Worm (Caenorhabditis elegans): ENCODE data around the gene cogc-2.
A peak's percentile ranks its signal among the peaks of the same experiment; 100 is the strongest.

cogc-2 gene

DNA sequence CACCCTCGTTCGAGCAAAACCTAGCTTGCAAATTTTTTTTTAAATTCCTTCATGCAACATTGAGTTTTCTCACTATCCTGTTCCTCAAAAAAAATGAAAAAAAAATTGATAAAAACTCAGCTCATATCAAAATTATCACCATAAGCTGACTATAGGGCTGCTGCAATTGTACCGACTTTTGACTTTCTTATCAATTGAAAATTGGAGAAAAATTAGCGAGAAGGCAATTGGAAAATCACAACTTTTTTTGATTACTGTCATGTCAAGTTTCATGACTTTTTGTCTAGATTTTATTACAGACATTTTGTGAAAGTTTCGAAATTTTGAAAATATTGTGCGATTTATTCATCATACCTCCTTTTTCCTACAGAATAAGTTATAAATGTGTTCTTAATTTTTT is 13.5 kb downstream of the cogc-2 start:
- TF ChIP-seq hnd-1 (tag; optimal IDR thresholded peaks at IDR 0.05) (no peak), aly-1 (tag; optimal IDR thresholded peaks at IDR 0.05) (no peak), pes-1 (GFP tag; IDR thresholded peaks at IDR 0.05) (no peak), sea-1 (GFP tag; conservative IDR thresholded peaks at IDR 0.05) (no peak), ets-7 (tag; optimal IDR thresholded peaks at IDR 0.05) (no peak), ceh-36 (tag; optimal IDR thresholded peaks at IDR 0.05) (no peak), tbx-11 (GFP tag; IDR thresholded peaks at IDR 0.05) (no peak), scrt-1 (GFP tag; IDR thresholded peaks at IDR 0.05) (no peak), ama-1 (optimal IDR thresholded peaks at IDR 0.05) (no peak), B0310.2 (tag; optimal IDR thresholded peaks at IDR 0.05) (no peak), hmbx-1 (tag; optimal IDR thresholded peaks at IDR 0.05) (no peak), flt-1 (GFP tag; IDR thresholded peaks at IDR 0.05) (no peak), hmg-4 (GFP tag; optimal IDR thresholded peaks at IDR 0.05) (no peak), ceh-13 (GFP tag; optimal IDR thresholded peaks at IDR 0.05) (no peak), tbx-37 (GFP tag; conservative IDR thresholded peaks at IDR 0.05) (no peak), tra-4 (tag; optimal IDR thresholded peaks at IDR 0.05) (no peak), F13C5.2 (tag; optimal IDR thresholded peaks at IDR 0.05) (no peak)

DNA sequence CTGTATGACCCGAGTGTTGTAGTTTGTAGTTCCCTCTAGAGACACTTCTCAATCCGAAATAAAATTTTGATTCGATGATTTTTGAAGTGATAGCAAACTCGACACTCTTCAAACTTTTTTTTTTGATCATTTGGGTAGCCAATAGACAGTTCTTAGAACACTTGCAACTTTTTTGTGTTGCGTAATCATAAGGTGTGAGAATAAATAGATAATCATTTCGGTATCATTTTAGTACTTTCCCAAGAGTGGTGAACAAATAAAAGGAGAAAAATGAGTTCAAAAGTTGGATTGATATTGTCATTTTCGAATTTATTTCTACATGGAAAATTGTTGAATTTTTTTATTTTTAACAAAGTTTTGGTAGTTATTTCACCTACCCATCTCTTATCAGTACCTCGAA is 14.6 kb downstream of the cogc-2 start:
- no peak for TF ChIP-seq tbx-37 (GFP tag; conservative IDR thresholded peaks at IDR 0.05)
- TF ChIP-seq ceh-13 (GFP tag; optimal IDR thresholded peaks at IDR 0.05) = no peak
- no peak for TF ChIP-seq ama-1 (optimal IDR thresholded peaks at IDR 0.05)
- TF ChIP-seq tbx-11 (GFP tag; IDR thresholded peaks at IDR 0.05) = no peak
- TF ChIP-seq aly-1 (tag; optimal IDR thresholded peaks at IDR 0.05) = no peak

DNA sequence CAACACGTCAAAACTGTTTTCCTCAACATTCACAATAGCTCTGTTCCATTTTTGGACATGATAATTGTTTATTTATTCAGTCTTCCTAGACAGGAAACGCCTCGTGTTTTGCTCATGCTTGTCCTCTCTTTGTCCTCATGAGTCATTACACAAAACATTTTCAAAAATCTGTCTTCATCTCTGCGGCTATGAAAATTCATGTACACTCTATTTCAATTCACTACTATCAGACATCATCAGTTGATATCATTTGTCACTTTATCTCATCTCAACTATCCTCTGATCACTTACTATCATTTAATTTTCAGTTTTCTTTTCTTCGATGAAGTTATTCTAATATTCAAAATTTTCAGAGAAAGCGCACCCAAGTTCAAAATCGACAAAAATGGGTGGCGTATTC is 15.5 kb downstream of the cogc-2 start, which contains the start of gene adah-1:
TSS of gene adah-1 (plus strand) at position 354 of the 400 bp plus-strand sequence.
- TF ChIP-seq ceh-13 (GFP tag; optimal IDR thresholded peaks at IDR 0.05) (no peak), B0310.2 (tag; optimal IDR thresholded peaks at IDR 0.05) (no peak), tbx-11 (GFP tag; IDR thresholded peaks at IDR 0.05) (no peak), scrt-1 (GFP tag; IDR thresholded peaks at IDR 0.05) (no peak), pes-1 (GFP tag; IDR thresholded peaks at IDR 0.05) (no peak), F13C5.2 (tag; optimal IDR thresholded peaks at IDR 0.05) (no peak), ceh-36 (tag; optimal IDR thresholded peaks at IDR 0.05) (no peak), flt-1 (GFP tag; IDR thresholded peaks at IDR 0.05) (no peak), sea-1 (GFP tag; conservative IDR thresholded peaks at IDR 0.05) (no peak), hmbx-1 (tag; optimal IDR thresholded peaks at IDR 0.05) (no peak), aly-1 (tag; optimal IDR thresholded peaks at IDR 0.05) (no peak), ets-7 (tag; optimal IDR thresholded peaks at IDR 0.05) (no peak)

DNA sequence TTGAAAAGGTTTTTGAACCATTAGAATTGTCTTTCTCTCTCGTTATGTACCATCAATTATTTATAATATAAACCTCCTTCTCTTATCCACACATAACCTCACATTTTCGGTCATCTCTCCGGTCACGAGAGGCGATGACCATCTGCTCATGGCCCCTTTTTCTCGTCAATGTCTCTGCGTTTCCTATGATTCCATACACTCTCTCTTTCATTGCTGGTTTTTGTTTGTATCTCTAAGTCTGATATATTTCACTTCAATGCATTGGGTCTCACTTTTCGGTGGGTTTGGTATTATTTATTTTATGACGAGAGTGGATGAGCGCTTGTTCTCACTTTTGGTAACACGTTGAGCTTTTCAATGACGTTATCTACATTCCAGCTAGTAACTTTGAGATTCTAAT is 16.4 kb downstream of the cogc-2 start:
- TF ChIP-seq tra-4 (tag; optimal IDR thresholded peaks at IDR 0.05) = no peak
- TF ChIP-seq F13C5.2 (tag; optimal IDR thresholded peaks at IDR 0.05) = peak; percentile 68
- peak; percentile 55 for TF ChIP-seq hmg-4 (GFP tag; optimal IDR thresholded peaks at IDR 0.05)
- TF ChIP-seq ets-7 (tag; optimal IDR thresholded peaks at IDR 0.05) = no peak

DNA sequence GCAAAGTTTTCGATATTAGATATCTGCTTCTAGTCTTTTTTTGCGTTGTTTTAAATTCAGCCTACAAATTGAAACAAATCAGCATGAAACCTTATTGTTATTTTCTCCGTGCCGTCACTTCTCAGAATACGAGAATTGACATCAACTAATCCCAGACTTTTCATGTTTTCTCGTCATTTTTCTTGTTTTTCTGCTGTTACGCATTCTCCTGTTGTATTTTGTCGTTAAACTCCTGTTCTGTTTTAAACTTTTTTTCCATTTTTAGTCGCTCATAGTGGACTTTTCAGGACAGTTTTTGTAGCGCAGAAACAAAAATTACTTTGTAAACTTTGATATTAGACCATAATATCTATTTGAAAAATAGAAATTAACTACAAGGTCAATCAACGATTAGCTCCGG is 17.2 kb downstream of the cogc-2 start:
- TF ChIP-seq hmbx-1 (tag; optimal IDR thresholded peaks at IDR 0.05) = no peak
- no peak for TF ChIP-seq scrt-1 (GFP tag; IDR thresholded peaks at IDR 0.05)
- no peak for TF ChIP-seq B0310.2 (tag; optimal IDR thresholded peaks at IDR 0.05)

DNA sequence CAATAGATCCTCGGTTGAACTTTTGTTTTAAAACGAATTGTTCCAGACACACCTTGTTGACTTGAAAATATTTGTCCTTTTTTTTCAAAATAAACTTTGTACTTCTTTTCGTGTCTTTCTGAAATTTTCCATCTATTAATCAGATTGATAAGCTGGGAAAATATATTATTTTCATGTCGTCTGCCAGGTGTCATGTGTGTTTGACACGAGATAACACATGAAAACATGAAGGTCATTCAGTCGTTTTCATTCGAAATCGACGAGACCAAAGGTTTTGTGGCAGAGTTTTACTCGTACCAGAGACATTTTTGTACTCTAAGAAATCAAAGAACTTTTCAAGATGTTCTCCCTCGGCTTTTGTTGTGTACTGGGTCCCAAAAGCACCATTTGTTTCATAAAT is 18.8 kb downstream of the cogc-2 start:
- TF ChIP-seq hmg-4 (GFP tag; optimal IDR thresholded peaks at IDR 0.05) (no peak), pes-1 (GFP tag; IDR thresholded peaks at IDR 0.05) (no peak), tbx-11 (GFP tag; IDR thresholded peaks at IDR 0.05) (no peak), hnd-1 (tag; optimal IDR thresholded peaks at IDR 0.05) (no peak), scrt-1 (GFP tag; IDR thresholded peaks at IDR 0.05) (no peak), F13C5.2 (tag; optimal IDR thresholded peaks at IDR 0.05) (no peak), ceh-13 (GFP tag; optimal IDR thresholded peaks at IDR 0.05) (no peak), B0310.2 (tag; optimal IDR thresholded peaks at IDR 0.05) (no peak)

DNA sequence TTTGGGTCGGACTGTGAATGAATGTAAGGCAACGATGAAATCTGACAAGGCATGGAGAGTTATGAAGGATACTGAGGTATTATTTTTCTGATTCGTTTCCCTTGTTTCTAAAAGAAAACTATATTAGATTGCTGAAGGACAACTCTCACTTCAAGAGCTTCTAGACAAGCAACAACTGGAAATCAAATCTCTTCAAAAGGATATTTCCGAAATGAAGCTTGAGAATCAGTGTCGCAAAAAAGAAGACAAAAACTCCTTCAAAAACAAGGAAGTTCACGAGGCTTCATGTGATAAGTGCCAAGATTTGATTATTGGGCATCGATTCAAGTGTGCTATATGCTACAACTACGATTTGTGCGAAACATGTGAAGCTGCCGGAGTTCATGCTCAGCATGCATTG is 20.8 kb downstream of the cogc-2 start:
- no peak for TF ChIP-seq ama-1 (optimal IDR thresholded peaks at IDR 0.05)
- TF ChIP-seq tra-4 (tag; optimal IDR thresholded peaks at IDR 0.05) = no peak
- TF ChIP-seq tbx-11 (GFP tag; IDR thresholded peaks at IDR 0.05) = no peak
- TF ChIP-seq ets-7 (tag; optimal IDR thresholded peaks at IDR 0.05) = no peak
- TF ChIP-seq hmbx-1 (tag; optimal IDR thresholded peaks at IDR 0.05) = no peak
- no peak for TF ChIP-seq aly-1 (tag; optimal IDR thresholded peaks at IDR 0.05)
- no peak for TF ChIP-seq tbx-37 (GFP tag; conservative IDR thresholded peaks at IDR 0.05)
- TF ChIP-seq hnd-1 (tag; optimal IDR thresholded peaks at IDR 0.05) = no peak
- no peak for TF ChIP-seq flt-1 (GFP tag; IDR thresholded peaks at IDR 0.05)
- no peak for TF ChIP-seq B0310.2 (tag; optimal IDR thresholded peaks at IDR 0.05)
- TF ChIP-seq ceh-36 (tag; optimal IDR thresholded peaks at IDR 0.05) = no peak
- TF ChIP-seq pes-1 (GFP tag; IDR thresholded peaks at IDR 0.05) = no peak
- TF ChIP-seq hmg-4 (GFP tag; optimal IDR thresholded peaks at IDR 0.05) = no peak

DNA sequence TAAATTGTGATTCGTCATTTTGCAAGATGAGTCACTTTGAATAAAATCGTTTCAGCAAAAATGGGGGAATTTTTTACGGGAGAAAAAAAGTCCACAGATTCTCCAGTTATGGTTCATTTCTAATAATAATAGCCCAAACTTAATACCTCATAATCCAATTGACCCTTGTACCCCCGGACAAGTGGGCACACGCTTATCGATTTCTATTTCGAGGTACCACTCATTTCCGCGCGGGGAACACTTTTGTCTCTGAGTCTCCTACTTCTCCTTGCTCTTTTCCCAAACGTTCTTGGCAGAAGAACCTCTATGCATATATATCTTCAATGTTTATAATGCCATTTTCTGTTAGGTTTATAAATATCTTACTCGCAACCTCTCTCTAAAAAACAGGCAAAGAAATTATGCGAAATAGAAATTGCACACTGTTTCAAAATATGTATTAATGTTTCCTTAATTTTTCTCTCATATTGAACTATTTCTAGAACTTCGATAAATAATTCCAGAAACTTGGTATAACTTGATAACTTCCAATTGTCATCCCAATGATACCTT is 22.2 kb downstream of the cogc-2 start, which contains the start of gene gldi-4:
TSS of gene gldi-4 (plus strand) at position 502 of the 552 bp plus-strand sequence.
- TF ChIP-seq B0310.2 (tag; optimal IDR thresholded peaks at IDR 0.05) (no peak), ceh-36 (tag; optimal IDR thresholded peaks at IDR 0.05) (no peak), ama-1 (optimal IDR thresholded peaks at IDR 0.05) (no peak), tbx-11 (GFP tag; IDR thresholded peaks at IDR 0.05) (no peak), tbx-37 (GFP tag; conservative IDR thresholded peaks at IDR 0.05) (no peak), hmg-4 (GFP tag; optimal IDR thresholded peaks at IDR 0.05) (no peak), tra-4 (tag; optimal IDR thresholded peaks at IDR 0.05) (no peak), scrt-1 (GFP tag; IDR thresholded peaks at IDR 0.05) (no peak), ets-7 (tag; optimal IDR thresholded peaks at IDR 0.05) (no peak), pes-1 (GFP tag; IDR thresholded peaks at IDR 0.05) (no peak), aly-1 (tag; optimal IDR thresholded peaks at IDR 0.05) (no peak), ceh-13 (GFP tag; optimal IDR thresholded peaks at IDR 0.05) (no peak), hnd-1 (tag; optimal IDR thresholded peaks at IDR 0.05) (no peak), hmbx-1 (tag; optimal IDR thresholded peaks at IDR 0.05) (no peak)
